Fruit fly (Drosophila melanogaster): ENCODE measurements around the gene dpr6.

dpr6 gene

dm6 chr3L:10185924-10186323, 211.5 kb downstream of the dpr6 start, which contains the start of gene dpr10:
Gene dpr10, minus strand, starts transcription at chr3L:10186108.
- TF ChIP-seq peb (GFP tag; IDR thresholded peaks at IDR 0.05) (no peak), CG3163 (GFP tag; optimal IDR thresholded peaks at IDR 0.05) (peak; percentile 76), CG6175 (GFP tag; IDR thresholded peaks at IDR 0.05) (no peak), Hmr (GFP tag; optimal IDR thresholded peaks at IDR 0.05) (peak; percentile 21), al (GFP tag; IDR thresholded peaks at IDR 0.05) (no peak), so (GFP tag; IDR thresholded peaks at IDR 0.05) (0 out of 3 replicates have a peak, but pooled peaks have one; percentile 33), CG32532 (GFP tag; IDR thresholded peaks at IDR 0.05) (0 out of 2 replicates have a peak, but pooled peaks have one; percentile 8), eyg (GFP tag; optimal IDR thresholded peaks at IDR 0.05) (no peak), CG10321 (GFP tag; IDR thresholded peaks at IDR 0.05) (no peak), knrl (GFP tag; IDR thresholded peaks at IDR 0.05; ENCODE audit: partially characterized antibody) (peak; percentile 31; the same call in 1 of the 3 replicates), CG11398 (GFP tag; optimal IDR thresholded peaks at IDR 0.05) (no peak), CG7987 (GFP tag; optimal IDR thresholded peaks at IDR 0.05) (peak; percentile 10), CG8290 (GFP tag; optimal IDR thresholded peaks at IDR 0.05) (no peak), CG8290 (tag; optimal IDR thresholded peaks at IDR 0.05) (peak in 1 of 2 experiments; percentile 51), CG12769 (tag; optimal IDR thresholded peaks at IDR 0.05) (peak; percentile 86), CG2678 (tag; optimal IDR thresholded peaks at IDR 0.05) (no peak), ci (GFP tag; IDR thresholded peaks at IDR 0.05) (0 out of 3 replicates have a peak, but pooled peaks have one; percentile 42), CG13894 (tag; optimal IDR thresholded peaks at IDR 0.05) (peak; percentile 69), Trl (optimal IDR thresholded peaks at IDR 0.05) (peak; percentile 18 to 38), Trl (GFP tag; optimal IDR thresholded peaks at IDR 0.05) (no peak), CG17568 (GFP tag; optimal IDR thresholded peaks at IDR 0.05) (no peak), scrt (GFP tag; optimal IDR thresholded peaks at IDR 0.05) (peak; percentile 40), bigmax (GFP tag; optimal IDR thresholded peaks at IDR 0.05) (no peak), Fer1 (GFP tag; optimal IDR thresholded peaks at IDR 0.05) (no peak), CrebB (tag; optimal IDR thresholded peaks at IDR 0.05) (no peak), CG10543 (GFP tag; optimal IDR thresholded peaks at IDR 0.05) (peak; percentile 37), Deaf1 (tag; optimal IDR thresholded peaks at IDR 0.05) (peak; percentile 99), GATAe (GFP tag; conservative IDR thresholded peaks at IDR 0.05) (no peak), Dll (GFP tag; IDR thresholded peaks at IDR 0.05; ENCODE audit: partially characterized antibody) (0 out of 4 replicates have a peak, but pooled peaks have one; percentile 13), Abd-B (GFP tag; optimal IDR thresholded peaks at IDR 0.05) (no peak), CG17361 (GFP tag; IDR thresholded peaks at IDR 0.05) (no peak), sd (tag; optimal IDR thresholded peaks at IDR 0.05) (peak; percentile 4), Blimp-1 (GFP tag; optimal IDR thresholded peaks at IDR 0.05) (peak; percentile 53), lab (GFP tag; optimal IDR thresholded peaks at IDR 0.05) (peak; percentile 40), Hand (GFP tag; optimal IDR thresholded peaks at IDR 0.05) (no peak), Hr51 (GFP tag; optimal IDR thresholded peaks at IDR 0.05) (peak in 1 of 2 experiments; percentile 18), zen2 (GFP tag; IDR thresholded peaks at IDR 0.05; ENCODE audit: partially characterized antibody) (0 out of 3 replicates have a peak, but pooled peaks have one; percentile 39), Bgb (GFP tag; IDR thresholded peaks at IDR 0.05; ENCODE audit: partially characterized antibody) (peak; percentile 33; the same call in 1 of the 2 replicates), MTF-1 (GFP tag; optimal IDR thresholded peaks at IDR 0.05; ENCODE audit: borderline replicate concordance) (no peak), hkb (optimal IDR thresholded peaks at IDR 0.05) (no peak), hkb (GFP tag; IDR thresholded peaks at IDR 0.05) (0 out of 2 replicates have a peak, but pooled peaks have one; percentile 17), nmo (GFP tag; optimal IDR thresholded peaks at IDR 0.05) (no peak), crol (GFP tag; IDR thresholded peaks at IDR 0.05) (peak; percentile 89), ftz-f1 (GFP tag; optimal IDR thresholded peaks at IDR 0.05) (peak; percentile 4), abd-A (tag; optimal IDR thresholded peaks at IDR 0.05) (peak; percentile 89), cg (GFP tag; optimal IDR thresholded peaks at IDR 0.05) (peak; percentile 22), slbo (GFP tag; IDR thresholded peaks at IDR 0.05) (no peak), Ets65A (GFP tag) (peak; percentile 88), Jarid2 (GFP tag; optimal IDR thresholded peaks at IDR 0.05) (peak; percentile 80), ap (GFP tag; IDR thresholded peaks at IDR 0.05) (no peak)
